Fruit fly (Drosophila melanogaster) whole organism: ENCODE results near the gene Orct.

Source experiments
- CG8478 ChIP-seq: fragments of >200 bp; optimal IDR thresholded peaks from 2 replicates; lab custom pipeline; 2018; ENCODE audit warnings: inconsistent platforms
- Dll ChIP-seq: fragments of >200 bp; optimal IDR thresholded peaks from 2 replicates; lab custom pipeline; 2017
- pan ChIP-seq: fragments of >200 bp; optimal IDR thresholded peaks from 2 replicates; lab custom pipeline; 2017
- usp ChIP-seq: fragments of >200 bp; optimal IDR thresholded peaks from 2 replicates; lab custom pipeline; 2017; ENCODE audit warnings: missing biosample characterization, missing genetic modification characterization, mixed read lengths

DNA sequence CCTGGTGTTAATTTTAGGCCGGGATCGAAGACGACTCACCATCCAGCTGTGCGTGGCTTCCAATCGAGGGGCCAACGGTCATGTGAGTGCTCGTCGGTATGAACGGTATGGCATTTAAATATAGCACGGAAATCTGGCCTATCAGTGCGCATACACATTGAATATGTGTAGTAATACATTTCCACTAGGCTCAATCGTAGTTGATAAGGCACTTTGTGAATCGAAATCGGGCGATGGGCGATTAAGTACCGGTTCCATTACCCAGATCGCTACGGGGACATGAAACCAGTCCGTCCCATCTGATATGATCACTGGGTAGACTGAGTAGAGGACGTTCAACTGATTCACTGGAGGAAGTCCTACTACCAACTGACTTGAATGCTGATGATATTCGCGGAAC, 9.4 kb downstream of the Orct start:
- TF ChIP-seq pan (no peak), Dll (lab: Kevin White, UChicago) (no peak), usp (GFP tag; lab: Kevin White, UChicago) (no peak), CG8478 (lab: Kevin White, UChicago) (no peak)
